Fruit fly (Drosophila melanogaster) Kc167 (cell line): ENCODE data around the gene Oseg1.

ENCODE experiments used
- Myc ChIP-seq: fragments of >200 bp; optimal IDR thresholded peaks from 2 replicates; lab custom pipeline; 2017; ENCODE audit warnings: missing external identifiers
- insv ChIP-seq: fragments of >200 bp; optimal IDR thresholded peaks from 3 replicates; lab custom pipeline; 2018; ENCODE audit warnings: missing external identifiers
- psq ChIP-seq: fragments of >200 bp; optimal IDR thresholded peaks from 2 replicates; lab custom pipeline; 2017; ENCODE audit warnings: missing external identifiers

- TF ChIP-seq psq (lab: Kevin White, UChicago), result no peak
- TF ChIP-seq Myc (lab: Kevin White, UChicago), result no peak
- TF ChIP-seq insv (lab: Kevin White, UChicago), result no peak
Observed at dm6 chr3L:8394944-8395343, 17.7 kb downstream of the Oseg1 start.
